Fruit fly (Drosophila melanogaster) whole organism: ENCODE measurements around the gene CG32036.

Experiments
- CG8478 ChIP-seq: fragments of >200 bp; optimal IDR thresholded peaks from 2 replicates; lab custom pipeline; 2018; ENCODE audit warnings: inconsistent platforms
- Dll ChIP-seq: fragments of >200 bp; optimal IDR thresholded peaks from 2 replicates; lab custom pipeline; 2017
- EcR ChIP-seq, 2 experiments: fragments of >200 bp; optimal IDR thresholded peaks; 2 replicates each; lab custom pipeline; 2017; ENCODE audit warnings: missing biosample characterization in 2 of 2, missing genetic modification characterization in 2 of 2, missing genetic modification reagents in 2 of 2

DNA sequence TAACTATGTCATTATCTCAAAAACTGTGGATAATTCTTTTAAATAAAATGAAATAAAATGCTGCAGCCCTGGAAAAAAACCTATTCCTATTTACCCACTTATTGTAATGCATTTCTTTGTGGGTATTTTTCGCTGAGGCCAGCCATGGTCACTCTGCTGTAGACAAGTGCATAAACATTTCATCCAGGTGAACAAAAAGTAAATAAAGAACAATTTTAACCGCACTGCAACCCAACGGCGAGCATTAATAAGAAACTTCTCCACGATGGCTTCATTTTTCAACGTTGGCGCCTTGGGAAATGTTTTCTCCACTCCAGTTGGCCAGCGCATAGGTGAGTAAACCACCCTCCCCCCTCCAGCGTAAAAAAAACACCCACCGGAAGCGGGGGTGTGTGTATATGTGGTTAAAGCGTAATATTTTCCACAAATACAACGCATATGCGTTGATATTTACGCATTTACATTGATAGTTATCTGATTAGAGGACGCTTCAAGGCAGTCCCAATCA lies 42.2 kb downstream of the CG32036 start, which contains the start of gene CG3529:
- no peak for TF ChIP-seq CG8478 (lab: Kevin White, UChicago)
- no peak for TF ChIP-seq EcR (GFP tag; optimal IDR thresholded peaks at IDR 0.05; lab: Kevin White, UChicago)
- TF ChIP-seq Dll (lab: Kevin White, UChicago): no peak
